Fruit fly (Drosophila melanogaster): ENCODE measurements around the gene exd.

exd gene

dm6 chrX:15986654-15987053, 5.6 kb upstream of the exd start, which contains the start of gene ND-20 (continued):
- TF ChIP-seq CG18599 (GFP tag; optimal IDR thresholded peaks at IDR 0.05) (no peak), CG17186 (GFP tag; optimal IDR thresholded peaks at IDR 0.05) (no peak), sc (optimal IDR thresholded peaks at IDR 0.05) (no peak), sc (GFP tag; optimal IDR thresholded peaks at IDR 0.05) (no peak), pfk (GFP tag; optimal IDR thresholded peaks at IDR 0.05) (peak; percentile 34), CG12299 (tag; optimal IDR thresholded peaks at IDR 0.05) (no peak), Fer3 (tag; optimal IDR thresholded peaks at IDR 0.05) (no peak), HmgZ (tag; optimal IDR thresholded peaks at IDR 0.05) (peak; percentile 34), dmrt99B (tag; optimal IDR thresholded peaks at IDR 0.05) (no peak), Dip3 (GFP tag; optimal IDR thresholded peaks at IDR 0.05) (no peak), Hand (GFP tag; optimal IDR thresholded peaks at IDR 0.05) (no peak), Asciz (GFP tag; optimal IDR thresholded peaks at IDR 0.05) (no peak), nau (GFP tag; optimal IDR thresholded peaks at IDR 0.05) (no peak), D19A (tag; optimal IDR thresholded peaks at IDR 0.05) (peak; percentile 8), CG2199 (GFP tag; IDR thresholded peaks at IDR 0.05) (no peak), hb (GFP tag; IDR thresholded peaks at IDR 0.05; ENCODE audit: partially characterized antibody) (no peak), CG15011 (GFP tag; optimal IDR thresholded peaks at IDR 0.05) (no peak), B-H2 (GFP tag; optimal IDR thresholded peaks at IDR 0.05) (no peak), CG15479 (GFP tag; optimal IDR thresholded peaks at IDR 0.05) (no peak), NC2α (GFP tag; optimal IDR thresholded peaks at IDR 0.05) (no peak), caup (GFP tag; optimal IDR thresholded peaks at IDR 0.05; ENCODE audit: severe bottlenecking) (no peak), kah (GFP tag; optimal IDR thresholded peaks at IDR 0.05) (no peak), Opbp (GFP tag; IDR thresholded peaks at IDR 0.05; ENCODE audit: partially characterized antibody) (peak; percentile 13; the same call in 1 of the 3 replicates), rib (GFP tag; IDR thresholded peaks at IDR 0.05) (no peak), Bgb (GFP tag; IDR thresholded peaks at IDR 0.05; ENCODE audit: partially characterized antibody) (no peak), emc (GFP tag; optimal IDR thresholded peaks at IDR 0.05) (no peak), CG2202 (tag; optimal IDR thresholded peaks at IDR 0.05) (no peak), Aef1 (GFP tag; IDR thresholded peaks at IDR 0.05) (no peak), pho (GFP tag; optimal IDR thresholded peaks at IDR 0.05) (peak; percentile 19), Deaf1 (tag; optimal IDR thresholded peaks at IDR 0.05) (peak; percentile 4), eve (GFP tag; optimal IDR thresholded peaks at IDR 0.05) (no peak), NK7.1 (GFP tag; optimal IDR thresholded peaks at IDR 0.05) (no peak), CG11504 (tag; optimal IDR thresholded peaks at IDR 0.05) (no peak), ewg (GFP tag; optimal IDR thresholded peaks at IDR 0.05) (peak; percentile 52), luna (GFP tag; optimal IDR thresholded peaks at IDR 0.05) (no peak), nom (GFP tag; optimal IDR thresholded peaks at IDR 0.05) (no peak), H15 (GFP tag; IDR thresholded peaks at IDR 0.05) (no peak), Oli (tag; optimal IDR thresholded peaks at IDR 0.05) (no peak), CG12155 (GFP tag; optimal IDR thresholded peaks at IDR 0.05) (no peak), sug (tag; optimal IDR thresholded peaks at IDR 0.05) (peak; percentile 22), CG6175 (GFP tag; IDR thresholded peaks at IDR 0.05) (no peak), CG7963 (GFP tag; IDR thresholded peaks at IDR 0.05; ENCODE audit: partially characterized antibody) (no peak), cad (GFP tag; optimal IDR thresholded peaks at IDR 0.05) (no peak), mirr (GFP tag; optimal IDR thresholded peaks at IDR 0.05) (no peak), Meics (GFP tag; optimal IDR thresholded peaks at IDR 0.05) (no peak), CG12659 (GFP tag; optimal IDR thresholded peaks at IDR 0.05) (peak; percentile 65)

All from whole organism, embryonic.